Worm (Caenorhabditis elegans) whole organism, young adult: Measurements from ENCODE around the gene K09E2.2.

Experiments used
- B0019.2 ChIP-seq: fragments of 200-800 bp; sonication (Bioruptor generic); conservative IDR thresholded peaks from 2 replicates; pipeline ENCODE4 v1.3.6; 2022; ENCODE audit warnings: missing genetic modification reagents, missing genetic modification characterization, missing compliant biosample characterization
- B0035.1 ChIP-seq: sonication (generic microtip); optimal IDR thresholded peaks from 2 replicates; lab custom pipeline; 2016; ENCODE audit warnings: missing genetic modification characterization, mild to moderate bottlenecking, missing compliant biosample characterization, missing genotype, missing genetic modification reagents
- B0261.1 ChIP-seq: sonication (generic microtip); optimal IDR thresholded peaks from 2 replicates; lab custom pipeline; 2016; ENCODE audit warnings: mild to moderate bottlenecking, missing genetic modification characterization, moderate library complexity, missing compliant biosample characterization
- C17E4.6 ChIP-seq: fragments of 200-800 bp; sonication (Bioruptor generic); IDR thresholded peaks from 2 replicates; pipeline ENCODE4 v1.3.6; 2022; ENCODE audit warnings: missing genetic modification reagents, missing genetic modification characterization, missing compliant biosample characterization
- F10E7.11 ChIP-seq: sonication (generic microtip); optimal IDR thresholded peaks from 2 replicates; lab custom pipeline; 2017; ENCODE audit warnings: mild to moderate bottlenecking, missing genetic modification characterization, moderate library complexity, missing compliant biosample characterization
- F33H1.4 ChIP-seq: fragments of 200-800 bp; sonication (Bioruptor generic); IDR thresholded peaks from 2 replicates; pipeline ENCODE4 v1.3.6; 2022; ENCODE audit warnings: missing genetic modification reagents, missing genetic modification characterization, missing compliant biosample characterization
- F37B4.10 ChIP-seq: fragments of 200-800 bp; sonication (Bioruptor generic); IDR thresholded peaks from 2 replicates; pipeline ENCODE4 v1.3.6; 2022; ENCODE audit warnings: missing genetic modification characterization, missing compliant biosample characterization
- F39B2.1 ChIP-seq: fragments of 200-800 bp; sonication (Bioruptor generic); IDR thresholded peaks from 2 replicates; pipeline ENCODE4 v1.3.6; 2022; ENCODE audit warnings: missing genetic modification reagents, missing genetic modification characterization, missing compliant biosample characterization
- F57C9.4 ChIP-seq: sonication (generic microtip); optimal IDR thresholded peaks from 2 replicates; lab custom pipeline; 2017; ENCODE audit warnings: mild to moderate bottlenecking, missing genetic modification characterization, missing compliant biosample characterization
- K11D2.4 ChIP-seq: fragments of 200-800 bp; sonication (Bioruptor generic); IDR thresholded peaks from 2 replicates; pipeline ENCODE4 v1.3.6; 2022; ENCODE audit warnings: missing genetic modification reagents, missing genetic modification characterization, missing compliant biosample characterization
- K12H6.12 ChIP-seq: fragments of 200-800 bp; sonication (Bioruptor generic); optimal IDR thresholded peaks from 2 replicates; lab custom pipeline; 2018; ENCODE audit warnings: mild to moderate bottlenecking, missing genetic modification characterization, missing compliant biosample characterization
- Y53G8AR.9 ChIP-seq: fragments of 200-800 bp; sonication (Bioruptor generic); conservative IDR thresholded peaks from 2 replicates; pipeline ENCODE4 v1.3.6; 2022; ENCODE audit warnings: missing genetic modification reagents, missing genetic modification characterization, missing compliant biosample characterization
- Y79H2A.3 ChIP-seq: fragments of 200-800 bp; sonication (Bioruptor generic); conservative IDR thresholded peaks from 2 replicates; pipeline ENCODE4 v1.3.6; 2022; ENCODE audit warnings: missing genetic modification reagents, missing genetic modification characterization, missing compliant biosample characterization
- Y95B8A.8 ChIP-seq: fragments of 200-800 bp; sonication (Bioruptor generic); IDR thresholded peaks from 2 replicates; pipeline ENCODE4 v1.3.6; 2022; ENCODE audit warnings: missing genetic modification reagents, missing genetic modification characterization, missing compliant biosample characterization
- aptf-2 ChIP-seq: fragments of 200-800 bp; sonication (Bioruptor generic); conservative IDR thresholded peaks from 2 replicates; pipeline ENCODE4 v1.3.6; 2022; ENCODE audit warnings: missing genetic modification reagents, missing genetic modification characterization, missing compliant biosample characterization
- atf-7 ChIP-seq: sonication (generic microtip); optimal IDR thresholded peaks from 2 replicates; lab custom pipeline; 2017; ENCODE audit warnings: mild to moderate bottlenecking, missing genetic modification characterization, missing compliant biosample characterization
- attf-3 ChIP-seq: fragments of 200-800 bp; sonication (Bioruptor generic); conservative IDR thresholded peaks from 2 replicates; pipeline ENCODE4 v1.3.6; 2022; ENCODE audit warnings: missing genetic modification reagents, missing genetic modification characterization, missing compliant biosample characterization
- attf-5 ChIP-seq: fragments of 200-800 bp; sonication (Bioruptor generic); optimal IDR thresholded peaks from 2 replicates; lab custom pipeline; 2018; ENCODE audit warnings: mild to moderate bottlenecking, missing genetic modification characterization, missing compliant biosample characterization
- bed-1 ChIP-seq: fragments of 200-800 bp; sonication (Bioruptor generic); IDR thresholded peaks from 2 replicates; pipeline ENCODE4 v1.3.6; 2022; ENCODE audit warnings: missing genetic modification reagents, missing genetic modification characterization, missing compliant biosample characterization
- bed-2 ChIP-seq: fragments of 200-800 bp; sonication (Bioruptor generic); IDR thresholded peaks from 2 replicates; pipeline ENCODE4 v1.3.6; 2022; ENCODE audit warnings: missing genetic modification reagents, missing genetic modification characterization, missing compliant biosample characterization
- ccch-3 ChIP-seq: fragments of 200-800 bp; sonication (Bioruptor generic); optimal IDR thresholded peaks from 2 replicates; lab custom pipeline; 2018; ENCODE audit warnings: mild to moderate bottlenecking, missing genetic modification characterization, missing compliant biosample characterization
- cebp-1 ChIP-seq, 2 experiments: fragments of 200-800 bp in 1 of 2; sonication (Bioruptor generic) in 1 of 2; sonication (generic microtip) in 1 of 2; IDR thresholded peaks in 1 of 2; optimal IDR thresholded peaks in 1 of 2; 2 replicates each; pipeline versions ENCODE4 v1.3.6 to Lab custom; 2017 to 2022; ENCODE audit warnings: missing compliant biosample characterization in 2 of 2, missing genetic modification characterization in 2 of 2, mild to moderate bottlenecking in 1 of 2, missing genetic modification reagents in 1 of 2, moderate library complexity in 1 of 2
- ceh-79 ChIP-seq: sonication (generic microtip); optimal IDR thresholded peaks from 2 replicates; lab custom pipeline; 2017; ENCODE audit warnings: mild to moderate bottlenecking, missing genetic modification characterization, missing compliant biosample characterization
- dpff-1 ChIP-seq: sonication (generic microtip); optimal IDR thresholded peaks from 2 replicates; lab custom pipeline; 2017; ENCODE audit warnings: mild to moderate bottlenecking, missing genetic modification characterization, missing compliant biosample characterization
- dpl-1 ChIP-seq: fragments of 150-350 bp; optimal IDR thresholded peaks from 2 replicates; lab custom pipeline; 2014; ENCODE audit warnings: missing biosample characterization, missing genetic modification reagents, missing genetic modification characterization
- egl-44 ChIP-seq: fragments of 200-800 bp; sonication (Bioruptor generic); IDR thresholded peaks from 2 replicates; pipeline ENCODE4 v1.3.6; 2022; ENCODE audit warnings: missing genetic modification reagents, missing genetic modification characterization, missing compliant biosample characterization
- ets-4 ChIP-seq: fragments of 200-800 bp; sonication (Bioruptor generic); optimal IDR thresholded peaks from 2 replicates; lab custom pipeline; 2018; ENCODE audit warnings: mild to moderate bottlenecking, missing genetic modification characterization, missing compliant biosample characterization
- fkh-3 ChIP-seq: sonication (generic microtip); optimal IDR thresholded peaks from 2 replicates; lab custom pipeline; 2016; ENCODE audit warnings: mild to moderate bottlenecking, missing genetic modification characterization, missing compliant biosample characterization
- him-1 ChIP-seq: sonication (generic microtip); optimal IDR thresholded peaks from 2 replicates; lab custom pipeline; 2016; ENCODE audit warnings: missing genotype, missing genetic modification reagents, missing genetic modification characterization, missing compliant biosample characterization
- hmg-20 ChIP-seq: fragments of 200-800 bp; sonication (Bioruptor generic); IDR thresholded peaks from 2 replicates; pipeline ENCODE4 v1.3.6; 2022; ENCODE audit warnings: missing genetic modification reagents, missing genetic modification characterization, missing compliant biosample characterization
- let-526 ChIP-seq: fragments of 200-800 bp; sonication (Bioruptor generic); IDR thresholded peaks from 2 replicates; pipeline ENCODE4 v1.3.6; 2022; ENCODE audit warnings: missing genetic modification reagents, missing genetic modification characterization, missing compliant biosample characterization
- let-607 ChIP-seq, 2 experiments: fragments of 200-800 bp in 1 of 2; sonication (Bioruptor generic) in 1 of 2; sonication (generic microtip) in 1 of 2; optimal IDR thresholded peaks; 2 replicates each; lab custom pipeline; 2016 to 2018; ENCODE audit warnings: mild to moderate bottlenecking in 2 of 2, missing compliant biosample characterization in 2 of 2, missing genetic modification characterization in 2 of 2, moderate library complexity in 2 of 2, missing genotype in 1 of 2
- lin-54 ChIP-seq: fragments of 200-800 bp; sonication (Bioruptor generic); optimal IDR thresholded peaks from 2 replicates; lab custom pipeline; 2018; ENCODE audit warnings: mild to moderate bottlenecking, missing genetic modification characterization, missing compliant biosample characterization
- lir-1 ChIP-seq: fragments of 200-800 bp; sonication (Bioruptor generic); conservative IDR thresholded peaks from 2 replicates; pipeline ENCODE4 v1.3.6; 2022; ENCODE audit warnings: missing genetic modification reagents, missing genetic modification characterization, missing compliant biosample characterization
- lsl-1 ChIP-seq: fragments of 200-800 bp; sonication (Bioruptor generic); optimal IDR thresholded peaks from 2 replicates; lab custom pipeline; 2018; ENCODE audit warnings: mild to moderate bottlenecking, missing genetic modification characterization, moderate library complexity, missing compliant biosample characterization
- madf-3 ChIP-seq: fragments of 200-800 bp; sonication (Bioruptor generic); IDR thresholded peaks from 2 replicates; pipeline ENCODE4 v1.3.6; 2022; ENCODE audit warnings: missing genetic modification reagents, missing genetic modification characterization, missing compliant biosample characterization
- mcd-1 ChIP-seq: fragments of 200-800 bp; sonication (Bioruptor generic); IDR thresholded peaks from 2 replicates; pipeline ENCODE4 v1.3.6; 2022; ENCODE audit warnings: missing genetic modification reagents, missing genetic modification characterization, missing compliant biosample characterization
- nfya-1 ChIP-seq: sonication (generic microtip); optimal IDR thresholded peaks from 2 replicates; lab custom pipeline; 2017; ENCODE audit warnings: antibody characterized with exemption, missing compliant biosample characterization, missing genetic modification characterization, borderline replicate concordance; ENCODE audit not compliant: insufficient read depth
- nhr-27 ChIP-seq: fragments of 200-800 bp; sonication (Bioruptor generic); optimal IDR thresholded peaks from 2 replicates; lab custom pipeline; 2018; ENCODE audit warnings: mild to moderate bottlenecking, missing genetic modification characterization, moderate library complexity, missing compliant biosample characterization
- nhr-80 ChIP-seq: sonication (generic microtip); optimal IDR thresholded peaks from 2 replicates; lab custom pipeline; 2016; ENCODE audit warnings: missing genetic modification characterization, missing compliant biosample characterization
- rec-8 ChIP-seq, 2 experiments: sonication (generic microtip); optimal IDR thresholded peaks; 2 replicates each; lab custom pipeline; 2016; ENCODE audit warnings: mild to moderate bottlenecking in 2 of 2, missing genetic modification characterization in 2 of 2, missing genetic modification reagents in 2 of 2, missing genotype in 2 of 2, missing biosample characterization in 1 of 2, missing compliant biosample characterization in 1 of 2, moderate library complexity in 1 of 2
- sdz-38 ChIP-seq: sonication (generic microtip); optimal IDR thresholded peaks from 2 replicates; lab custom pipeline; 2016; ENCODE audit warnings: missing genotype, missing genetic modification characterization, missing compliant biosample characterization
- somi-1 ChIP-seq: fragments of 200-800 bp; sonication (Bioruptor generic); optimal IDR thresholded peaks from 2 replicates; lab custom pipeline; 2018; ENCODE audit warnings: mild to moderate bottlenecking, missing genetic modification characterization, missing compliant biosample characterization
- sptf-2 ChIP-seq: fragments of 200-800 bp; sonication (Bioruptor generic); optimal IDR thresholded peaks from 2 replicates; lab custom pipeline; 2018; ENCODE audit warnings: mild to moderate bottlenecking, missing genetic modification characterization, missing compliant biosample characterization
- unc-130 ChIP-seq: sonication (generic microtip); optimal IDR thresholded peaks from 2 replicates; lab custom pipeline; 2016; ENCODE audit warnings: missing genetic modification reagents, missing genetic modification characterization, missing compliant biosample characterization
- unc-62 ChIP-seq: fragments of 150-350 bp; optimal IDR thresholded peaks from 2 replicates; lab custom pipeline; 2014; ENCODE audit warnings: missing biosample characterization, missing genetic modification reagents, missing genetic modification characterization
- ztf-26 ChIP-seq: sonication (generic microtip); optimal IDR thresholded peaks from 2 replicates; lab custom pipeline; 2017; ENCODE audit warnings: missing genetic modification characterization, missing compliant biosample characterization

K09E2.2 gene

DNA sequence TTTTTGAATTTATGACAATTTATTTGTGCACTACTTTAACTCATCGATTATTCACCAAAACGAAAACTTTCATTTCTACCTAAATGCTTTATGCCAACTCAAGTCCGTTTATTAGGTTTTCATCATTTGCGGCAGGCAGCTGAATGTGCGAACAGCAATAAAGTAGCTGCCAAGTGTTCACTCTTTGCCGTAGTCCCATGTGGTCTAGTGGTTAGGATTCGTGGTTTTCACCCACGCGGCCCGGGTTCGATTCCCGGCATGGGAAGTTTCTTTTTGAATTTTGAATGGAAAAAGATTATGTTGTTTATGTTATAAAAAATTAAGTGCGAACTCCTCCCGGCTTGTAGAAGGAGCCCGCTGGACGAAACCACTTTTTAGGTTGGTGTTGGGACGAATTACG is 26.6 kb upstream of the K09E2.2 start (continued):
- TF ChIP-seq dpff-1 (tag; lab: Kevin White, UChicago) (no peak), unc-130 (peak; percentile 42), bed-2 (GFP tag; lab: Robert Waterston, UW) (0 out of 2 replicates have a peak, but pooled peaks have one; percentile 16), ceh-79 (tag; lab: Kevin White, UChicago) (peak; percentile 56), lsl-1 (GFP tag; lab: Kevin White, UChicago) (peak; percentile 18), hmg-20 (peak; percentile 81), B0019.2 (GFP tag; lab: Robert Waterston, UW) (no peak), nfya-1 (tag; lab: Kevin White, UChicago) (no peak), F10E7.11 (tag; lab: Kevin White, UChicago) (no peak), ccch-3 (GFP tag; lab: Kevin White, UChicago) (no peak), unc-62 (no peak), F33H1.4 (GFP tag; lab: Robert Waterston, UW) (no peak), B0035.1 (tag; lab: Kevin White, UChicago) (no peak), dpl-1 (no peak), attf-3 (GFP tag; lab: Robert Waterston, UW) (no peak), sptf-2 (GFP tag; lab: Kevin White, UChicago) (no peak), bed-1 (GFP tag; lab: Robert Waterston, UW) (no peak), Y95B8A.8 (GFP tag; lab: Robert Waterston, UW) (peak; percentile 66), F39B2.1 (GFP tag; lab: Robert Waterston, UW) (no peak), Y53G8AR.9 (GFP tag; lab: Robert Waterston, UW) (0 out of 2 replicates have a peak, but pooled peaks have one; percentile 45), cebp-1 (GFP tag; IDR thresholded peaks at IDR 0.05; lab: Robert Waterston, UW) (0 out of 2 replicates have a peak, but pooled peaks have one; percentile 46), cebp-1 (tag; optimal IDR thresholded peaks at IDR 0.05; lab: Kevin White, UChicago) (peak; percentile 63), sdz-38 (tag; lab: Kevin White, UChicago) (no peak), lin-54 (peak; percentile 50), B0261.1 (tag; lab: Kevin White, UChicago) (peak; percentile 99), madf-3 (peak; percentile 35; the same call in 1 of the 2 replicates), ztf-26 (peak; percentile 65), fkh-3 (tag; lab: Kevin White, UChicago) (peak; percentile 80), atf-7 (tag; lab: Kevin White, UChicago) (peak; percentile 8), attf-5 (GFP tag; lab: Kevin White, UChicago) (peak; percentile 66), mcd-1 (peak; percentile 52), F37B4.10 (GFP tag; lab: Robert Waterston, UW) (0 out of 2 replicates have a peak, but pooled peaks have one; percentile 17), him-1 (tag; lab: Kevin White, UChicago) (peak; percentile 89), K12H6.12 (tag; lab: Kevin White, UChicago) (peak; percentile 53), aptf-2 (GFP tag; lab: Robert Waterston, UW) (peak; percentile 39; the same call in 1 of the 2 replicates), lir-1 (no peak), C17E4.6 (GFP tag; lab: Robert Waterston, UW) (no peak), F57C9.4 (no peak), ets-4 (GFP tag; lab: Kevin White, UChicago) (no peak), let-607 (tag; optimal IDR thresholded peaks at IDR 0.05; lab: Kevin White, UChicago) (peak in 1 of 2 experiments; percentile 28), somi-1 (GFP tag; lab: Kevin White, UChicago) (peak; percentile 71), rec-8 (tag; optimal IDR thresholded peaks at IDR 0.05; lab: Kevin White, UChicago) (peak; percentile 85 to 91), let-526 (GFP tag; lab: Robert Waterston, UW) (0 out of 2 replicates have a peak, but pooled peaks have one; percentile 19), nhr-80 (tag; lab: Kevin White, UChicago) (peak; percentile 16), Y79H2A.3 (no peak), egl-44 (GFP tag; lab: Robert Waterston, UW) (0 out of 2 replicates have a peak, but pooled peaks have one; percentile 34), nhr-27 (tag; lab: Kevin White, UChicago) (peak; percentile 7), K11D2.4 (0 out of 2 replicates have a peak, but pooled peaks have one; percentile 29)
